Fruit fly (Drosophila melanogaster): ENCODE results near the gene Mco4.

- TF ChIP-seq Crg-1 (GFP tag; optimal IDR thresholded peaks at IDR 0.05) (no peak), CG7101 (tag; optimal IDR thresholded peaks at IDR 0.05) (no peak), CG7045 (GFP tag; optimal IDR thresholded peaks at IDR 0.05) (no peak), kay (GFP tag; ENCODE audit: borderline replicate concordance) (no peak), toe (GFP tag; optimal IDR thresholded peaks at IDR 0.05) (no peak)
Measured at dm6 chrX:17832163-17833014, 23.5 kb downstream of the Mco4 start.

All from whole organism, adult.